Fruit fly (Drosophila melanogaster) whole organism, pupa: ENCODE data around the gene Sodh1.

Source experiments
- CG10348 ChIP-seq: fragments of 200-800 bp; sonication (Bioruptor generic); IDR thresholded peaks from 2 replicates; pipeline ENCODE4 v1.3.6; 2022; ENCODE audit warnings: missing biosample characterization, missing genetic modification characterization
- CG12605 ChIP-seq: fragments of 200-800 bp; sonication (Bioruptor generic); IDR thresholded peaks from 2 replicates; pipeline ENCODE4 v1.3.6; 2022; ENCODE audit warnings: missing biosample characterization, missing genetic modification characterization
- CG13204 ChIP-seq: fragments of 200-800 bp; sonication (Bioruptor generic); optimal IDR thresholded peaks from 2 replicates; lab custom pipeline; 2018; ENCODE audit warnings: missing biosample characterization, mild to moderate bottlenecking, missing genetic modification characterization, moderate library complexity
- CG14655 ChIP-seq: fragments of 200-800 bp; sonication (Bioruptor generic); optimal IDR thresholded peaks from 3 replicates; lab custom pipeline; 2017; ENCODE audit warnings: mild to moderate bottlenecking, missing biosample characterization, missing genetic modification reagents, missing genetic modification characterization
- CG15710 ChIP-seq: fragments of 200-800 bp; sonication (Bioruptor generic); optimal IDR thresholded peaks from 2 replicates; lab custom pipeline; 2018; ENCODE audit warnings: missing biosample characterization, mild to moderate bottlenecking, missing genetic modification characterization, moderate library complexity
- CG17806 ChIP-seq: fragments of 200-800 bp; sonication (Bioruptor generic); optimal IDR thresholded peaks from 2 replicates; lab custom pipeline; 2018; ENCODE audit warnings: missing biosample characterization, mild to moderate bottlenecking, missing genetic modification characterization, moderate library complexity
- CG32121 ChIP-seq: fragments of 200-800 bp; sonication (Bioruptor generic); IDR thresholded peaks from 2 replicates; pipeline ENCODE4 v1.3.6; 2022; ENCODE audit warnings: missing biosample characterization, missing genetic modification characterization
- CG34367 ChIP-seq: fragments of 200-800 bp; sonication (Bioruptor generic); optimal IDR thresholded peaks from 2 replicates; lab custom pipeline; 2018; ENCODE audit warnings: missing biosample characterization, mild to moderate bottlenecking, missing genetic modification characterization
- CG4496 ChIP-seq: fragments of 200-800 bp; sonication (Bioruptor generic); IDR thresholded peaks from 3 replicates; pipeline ENCODE4 v1.3.6; 2022; ENCODE audit warnings: missing biosample characterization, missing genetic modification characterization
- CG8159 ChIP-seq: fragments of 200-800 bp; sonication (Bioruptor generic); optimal IDR thresholded peaks from 3 replicates; lab custom pipeline; 2018; ENCODE audit warnings: missing biosample characterization, mild to moderate bottlenecking, missing genetic modification characterization, moderate library complexity
- CG8301 ChIP-seq: fragments of 200-800 bp; sonication (Bioruptor generic); optimal IDR thresholded peaks from 2 replicates; lab custom pipeline; 2018; ENCODE audit warnings: missing biosample characterization, mild to moderate bottlenecking, missing genetic modification characterization
- CG9948 ChIP-seq: fragments of 200-800 bp; sonication (Bioruptor generic); optimal IDR thresholded peaks from 2 replicates; lab custom pipeline; 2018; ENCODE audit warnings: missing biosample characterization, mild to moderate bottlenecking, missing genetic modification characterization, moderate library complexity
- D1 ChIP-seq: fragments of 200-800 bp; sonication (Bioruptor generic); optimal IDR thresholded peaks from 2 replicates; lab custom pipeline; 2018; ENCODE audit warnings: missing biosample characterization, mild to moderate bottlenecking, missing genetic modification characterization, moderate library complexity
- EcR ChIP-seq: fragments of 200-800 bp; sonication (Bioruptor generic); optimal IDR thresholded peaks from 3 replicates; lab custom pipeline; 2019; ENCODE audit warnings: missing biosample characterization, missing genetic modification characterization, mild to moderate bottlenecking, moderate library complexity, missing genetic modification reagents
- Ets98B ChIP-seq: fragments of 200-800 bp; sonication (Bioruptor generic); IDR thresholded peaks from 2 replicates; pipeline ENCODE4 v1.3.6; 2022; ENCODE audit warnings: missing biosample characterization, missing genetic modification characterization
- Pif1A ChIP-seq: fragments of 200-800 bp; sonication (Bioruptor generic); optimal IDR thresholded peaks from 3 replicates; lab custom pipeline; 2016; ENCODE audit warnings: missing biosample characterization, missing genetic modification characterization
- Pif1B ChIP-seq: fragments of 200-800 bp; sonication (Bioruptor generic); optimal IDR thresholded peaks from 3 replicates; lab custom pipeline; 2016; ENCODE audit warnings: missing biosample characterization, missing genetic modification characterization
- Snoo ChIP-seq: fragments of 200-800 bp; sonication (Bioruptor generic); optimal IDR thresholded peaks from 3 replicates; lab custom pipeline; 2017; ENCODE audit warnings: missing biosample characterization, mild to moderate bottlenecking, missing genetic modification characterization, inconsistent platforms
- fd96Ca ChIP-seq: fragments of 200-800 bp; sonication (Bioruptor generic); IDR thresholded peaks from 3 replicates; pipeline ENCODE4 v1.3.6; 2022; ENCODE audit warnings: missing biosample characterization, missing genetic modification characterization
- gl ChIP-seq: fragments of 200-800 bp; sonication (Bioruptor generic); optimal IDR thresholded peaks from 2 replicates; lab custom pipeline; 2018; ENCODE audit warnings: missing biosample characterization, mild to moderate bottlenecking, missing genetic modification characterization
- rn ChIP-seq: fragments of 200-800 bp; sonication (Bioruptor generic); IDR thresholded peaks from 2 replicates; pipeline ENCODE4 v1.3.6; 2022; ENCODE audit warnings: missing biosample characterization, missing genetic modification characterization

The Sodh1 gene

DNA sequence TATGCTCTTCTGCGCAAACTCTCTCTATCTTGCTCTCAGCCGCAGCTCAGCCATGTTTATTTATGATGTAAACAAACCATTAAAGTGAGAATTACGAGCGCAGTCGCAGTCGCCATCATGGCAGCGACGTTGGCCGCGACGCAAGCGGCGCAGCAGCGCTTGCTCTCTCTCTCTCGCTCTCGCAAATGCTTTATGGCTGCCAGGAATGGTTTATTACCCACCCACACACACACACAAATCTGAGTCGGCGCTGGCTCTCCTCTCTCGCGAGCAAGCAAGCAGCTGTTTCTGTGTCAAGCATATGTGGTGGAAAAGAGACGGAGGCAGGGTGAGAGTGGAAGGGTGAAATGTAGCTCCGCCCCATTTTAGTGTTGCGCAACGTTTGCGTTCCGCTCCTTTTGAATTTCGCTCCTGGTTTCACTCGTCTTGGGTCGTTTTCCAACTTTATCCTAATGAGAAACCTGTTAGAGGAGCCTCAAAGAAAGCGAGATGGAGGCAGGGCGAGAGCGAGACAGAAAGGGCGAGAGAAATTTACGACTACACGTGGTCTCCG, 14.8 kb upstream of the Sodh1 start:
- TF ChIP-seq CG13204 (GFP tag; lab: Kevin White, UChicago) (no peak), CG4496 (peak; percentile 9; the same call in 1 of the 3 replicates), Pif1A (GFP tag; lab: Kevin White, UChicago) (peak; percentile 17), CG10348 (GFP tag; lab: Robert Waterston, UW) (no peak), Pif1B (GFP tag; lab: Kevin White, UChicago) (peak; percentile 7), CG14655 (peak; percentile 8), EcR (GFP tag; lab: Kevin White, UChicago) (no peak), CG8159 (tag; lab: Kevin White, UChicago) (peak; percentile 5), fd96Ca (GFP tag; lab: Robert Waterston, UW) (peak; percentile 41; the same call in 1 of the 3 replicates)

DNA sequence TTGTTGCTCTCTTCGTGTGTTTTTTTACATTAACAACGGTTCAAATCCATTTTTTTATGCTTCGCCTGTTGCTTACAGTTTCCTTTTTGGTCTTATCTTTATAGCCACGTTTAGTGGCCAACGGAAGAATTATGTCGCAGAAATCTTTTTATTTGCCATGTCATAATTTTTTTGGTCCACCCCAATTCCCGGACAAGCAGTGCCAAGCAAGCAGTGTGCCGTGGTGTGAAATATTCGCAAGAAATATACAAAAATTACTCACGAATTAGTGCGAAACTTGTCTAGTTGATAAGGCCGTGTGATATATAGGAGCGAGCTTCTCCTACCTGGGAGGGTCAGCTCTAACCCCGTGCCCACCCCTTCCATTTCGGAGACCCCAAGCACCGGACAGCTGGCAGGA, 11.2 kb upstream of the Sodh1 start:
- TF ChIP-seq CG8301 (tag; lab: Kevin White, UChicago) (no peak), CG4496 (no peak), CG8159 (tag; lab: Kevin White, UChicago) (peak; percentile 72), CG10348 (GFP tag; lab: Robert Waterston, UW) (no peak), Pif1A (GFP tag; lab: Kevin White, UChicago) (no peak), fd96Ca (GFP tag; lab: Robert Waterston, UW) (no peak), CG34367 (no peak)

DNA sequence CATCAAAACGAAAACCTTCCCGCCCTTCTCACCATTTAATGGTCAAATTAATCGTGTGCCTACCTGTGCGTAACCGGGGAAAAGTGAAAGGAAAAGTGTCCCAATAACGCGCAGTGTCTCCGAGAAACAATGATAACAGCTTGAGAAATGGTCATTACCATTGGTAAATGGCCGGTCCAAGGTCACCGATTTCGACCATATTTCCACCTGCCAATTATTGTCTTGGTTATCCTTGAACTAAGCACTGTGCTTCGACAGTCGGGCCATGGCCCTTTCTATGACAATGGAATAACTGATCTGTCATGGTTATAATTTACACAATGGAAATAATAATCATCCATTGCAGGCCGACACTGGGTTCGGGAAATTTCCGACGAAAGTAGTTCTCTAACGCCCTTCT, 8.1 kb upstream of the Sodh1 start:
- TF ChIP-seq Snoo (tag; lab: Kevin White, UChicago) (no peak), CG15710 (tag; lab: Kevin White, UChicago) (no peak)

DNA sequence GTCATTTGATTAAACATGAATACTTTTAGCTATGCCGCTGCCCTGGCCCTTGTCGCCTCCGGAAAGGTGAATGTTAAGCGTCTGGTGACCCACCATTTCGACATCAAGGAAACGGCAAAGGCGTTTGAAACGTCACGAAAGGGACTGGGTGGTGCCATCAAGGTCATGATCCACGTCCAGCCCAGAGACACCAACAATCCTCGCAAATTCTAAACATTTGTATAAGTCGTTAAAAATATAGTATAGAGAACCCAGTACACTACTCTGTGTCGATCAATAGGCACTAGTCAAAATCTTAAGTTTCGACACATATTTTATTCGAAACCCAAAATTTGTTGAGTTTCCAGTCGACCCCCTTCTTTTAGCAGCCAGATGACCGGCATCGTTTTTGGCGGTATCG, 2.2 kb downstream of the Sodh1 start, which contains the start of gene CG1979:
TSS of gene CG1979 (plus strand) at position 301 of the 400 bp plus-strand sequence.
- TF ChIP-seq D1: no peak
- TF ChIP-seq CG8301 (tag; lab: Kevin White, UChicago): no peak
- no peak for TF ChIP-seq CG17806

DNA sequence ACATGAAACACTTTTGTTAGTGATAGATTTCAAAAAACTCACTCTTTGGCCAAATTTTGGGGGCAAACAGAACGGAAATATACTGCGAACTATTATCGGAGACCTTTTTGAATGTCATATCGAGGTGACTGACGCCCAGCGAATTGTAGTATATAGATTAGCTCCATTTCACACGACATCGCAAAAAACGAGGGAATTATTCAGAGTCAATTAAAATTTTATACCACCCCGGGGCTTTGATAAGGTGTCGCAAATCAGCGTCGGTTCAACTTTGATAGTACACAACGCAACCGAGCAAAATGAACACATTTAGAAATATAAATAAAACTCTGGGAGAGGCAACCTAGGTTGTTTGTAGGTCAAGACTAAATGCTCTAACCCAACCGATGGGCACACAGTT, 5.9 kb downstream of the Sodh1 start:
- no peak for TF ChIP-seq D1
- TF ChIP-seq CG32121: no peak
- TF ChIP-seq CG13204 (GFP tag; lab: Kevin White, UChicago): no peak
- no peak for TF ChIP-seq rn (GFP tag; lab: Robert Waterston, UW)
- TF ChIP-seq CG17806: no peak

DNA sequence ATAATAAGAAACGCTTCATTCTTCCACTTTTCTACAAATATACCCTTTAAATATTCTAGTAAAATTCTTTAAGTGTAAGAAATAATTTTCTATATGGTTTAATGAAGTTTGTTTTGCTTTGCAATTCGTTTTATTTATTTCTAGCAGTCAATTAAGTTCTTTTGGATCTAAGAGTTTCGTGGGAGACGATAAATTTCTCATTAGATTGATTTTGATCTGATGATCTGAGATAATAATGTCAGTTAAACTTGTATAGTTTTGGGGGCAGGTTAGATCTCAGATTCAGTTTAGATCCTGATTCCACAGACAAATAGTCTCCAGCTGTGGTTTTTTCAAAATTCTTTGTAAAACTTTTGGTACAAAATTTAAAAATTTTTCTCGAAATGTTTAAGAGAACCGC, 6.9 kb downstream of the Sodh1 start, which contains the start of gene dj:
TSS of gene dj (plus strand) at position 301 of the 400 bp plus-strand sequence.
- TF ChIP-seq fd96Ca (GFP tag; lab: Robert Waterston, UW) (no peak), CG4496 (no peak), rn (GFP tag; lab: Robert Waterston, UW) (no peak), Pif1B (GFP tag; lab: Kevin White, UChicago) (no peak), D1 (no peak), CG9948 (tag; lab: Kevin White, UChicago) (no peak), CG8159 (tag; lab: Kevin White, UChicago) (no peak), CG32121 (no peak), Snoo (tag; lab: Kevin White, UChicago) (no peak), gl (tag; lab: Kevin White, UChicago) (no peak), CG14655 (no peak), Ets98B (GFP tag; lab: Robert Waterston, UW) (no peak), CG12605 (GFP tag; lab: Robert Waterston, UW) (no peak)

DNA sequence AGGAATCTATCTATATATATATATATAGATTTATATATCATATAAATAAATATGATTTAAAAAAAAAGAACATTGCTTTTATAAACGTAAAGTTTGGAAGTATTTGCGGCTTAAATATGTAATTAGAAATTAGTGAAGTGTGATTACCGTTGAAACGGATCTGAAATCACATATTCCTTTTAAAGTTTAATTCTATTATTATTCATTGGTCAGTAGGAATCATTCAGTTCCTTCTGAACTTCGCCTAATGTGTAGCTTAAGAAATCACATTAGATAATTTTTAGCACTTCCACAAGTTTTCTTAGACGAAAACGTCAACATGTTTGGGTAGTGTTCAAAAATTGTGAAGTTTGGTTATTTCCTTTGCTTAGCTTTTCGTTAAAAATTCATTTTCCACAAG, 8.3 kb downstream of the Sodh1 start, which contains the start of gene djl:
TSS of gene djl (plus strand) at position 301 of the 400 bp plus-strand sequence.
- TF ChIP-seq fd96Ca (GFP tag; lab: Robert Waterston, UW): no peak
- TF ChIP-seq CG9948 (tag; lab: Kevin White, UChicago): no peak
- no peak for TF ChIP-seq CG4496
- no peak for TF ChIP-seq rn (GFP tag; lab: Robert Waterston, UW)
- no peak for TF ChIP-seq Snoo (tag; lab: Kevin White, UChicago)
- no peak for TF ChIP-seq Pif1B (GFP tag; lab: Kevin White, UChicago)
- TF ChIP-seq D1: no peak
- no peak for TF ChIP-seq CG17806
- no peak for TF ChIP-seq CG34367
- TF ChIP-seq CG10348 (GFP tag; lab: Robert Waterston, UW): no peak
- no peak for TF ChIP-seq Ets98B (GFP tag; lab: Robert Waterston, UW)
- no peak for TF ChIP-seq gl (tag; lab: Kevin White, UChicago)
- TF ChIP-seq CG14655: no peak
- TF ChIP-seq CG8159 (tag; lab: Kevin White, UChicago): no peak
- no peak for TF ChIP-seq CG8301 (tag; lab: Kevin White, UChicago)
- TF ChIP-seq, all 21 proteins: peak for 0

DNA sequence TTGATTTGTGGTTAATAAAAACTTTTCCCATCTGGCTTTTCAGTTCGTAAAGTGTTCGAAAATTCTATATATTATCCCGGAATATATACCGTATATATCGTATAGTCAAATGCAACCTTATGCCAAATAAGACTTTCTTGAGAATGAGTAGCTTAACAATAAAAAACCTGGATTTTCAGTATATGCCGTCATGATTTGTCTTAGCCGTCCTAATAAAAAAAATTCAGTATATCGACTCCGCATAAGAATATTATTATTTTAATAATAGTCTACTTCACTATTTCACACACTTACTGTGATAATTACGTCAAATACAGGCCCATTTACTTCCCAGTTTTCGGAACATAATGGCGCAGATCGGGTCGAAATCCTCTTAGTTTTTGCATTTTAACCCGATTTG, 9.7 kb downstream of the Sodh1 start, which contains the start of gene Mst84B:
TSS of gene Mst84B (plus strand) at position 301 of the 400 bp plus-strand sequence.
- no peak for TF ChIP-seq CG9948 (tag; lab: Kevin White, UChicago)
- no peak for TF ChIP-seq Snoo (tag; lab: Kevin White, UChicago)
- no peak for TF ChIP-seq CG32121
- TF ChIP-seq CG17806: no peak
- TF ChIP-seq Ets98B (GFP tag; lab: Robert Waterston, UW): no peak
- TF ChIP-seq CG14655: no peak
- TF ChIP-seq rn (GFP tag; lab: Robert Waterston, UW): no peak
- no peak for TF ChIP-seq CG13204 (GFP tag; lab: Kevin White, UChicago)
